Fruit fly (Drosophila melanogaster): ENCODE data around the gene rtet.

rtet gene

dm6 chr3R:21073707-21074106 is 34.5 kb upstream of the rtet start, which contains the start of gene dmrt93B:
TSS of gene dmrt93B (plus strand) at chr3R:21074007.
- TF ChIP-seq Nf-YB (GFP tag; optimal IDR thresholded peaks at IDR 0.05), result peak; percentile 7
- TF ChIP-seq CG1603 (tag; optimal IDR thresholded peaks at IDR 0.05), result no peak
- TF ChIP-seq seq (GFP tag; IDR thresholded peaks at IDR 0.05), result no peak
- TF ChIP-seq Atf-2 (GFP tag; optimal IDR thresholded peaks at IDR 0.05), result no peak
- no peak for TF ChIP-seq Hr39 (optimal IDR thresholded peaks at IDR 0.05)
- no peak for TF ChIP-seq Tbp (GFP tag; optimal IDR thresholded peaks at IDR 0.05)
- TF ChIP-seq CG10366 (GFP tag; IDR thresholded peaks at IDR 0.05), result no peak

DNA sequence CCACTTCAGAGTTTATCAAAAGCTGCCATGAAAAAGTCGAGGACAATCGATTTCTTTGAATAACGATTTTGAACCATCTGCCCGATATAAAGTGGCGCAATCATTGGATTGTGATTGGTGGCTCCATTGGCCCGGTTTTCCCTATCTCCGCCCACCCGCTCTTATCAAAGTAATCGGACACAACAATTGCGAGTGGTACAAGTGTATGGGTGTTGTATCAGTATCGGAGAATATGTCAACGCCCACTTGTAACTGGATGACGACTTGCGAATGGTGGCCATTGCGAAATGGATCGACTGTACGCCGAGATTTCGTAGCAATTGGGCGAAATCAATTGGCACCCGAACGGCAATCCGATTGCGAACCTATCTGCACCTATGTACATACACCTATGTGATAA is 30.7 kb upstream of the rtet start:
- TF ChIP-seq salm (tag; optimal IDR thresholded peaks at IDR 0.05) (no peak), Nf-YC (tag; optimal IDR thresholded peaks at IDR 0.05) (peak; percentile 92), lilli (GFP tag; optimal IDR thresholded peaks at IDR 0.05) (no peak), Nf-YB (GFP tag; optimal IDR thresholded peaks at IDR 0.05) (peak; percentile 89), mirr (GFP tag; optimal IDR thresholded peaks at IDR 0.05) (peak; percentile 13), dmrt11E (tag; optimal IDR thresholded peaks at IDR 0.05) (no peak), Meics (GFP tag; optimal IDR thresholded peaks at IDR 0.05) (no peak), CG11398 (GFP tag; optimal IDR thresholded peaks at IDR 0.05) (no peak), CG9609 (GFP tag; optimal IDR thresholded peaks at IDR 0.05) (no peak), Kr (GFP tag; optimal IDR thresholded peaks at IDR 0.05) (no peak), kni (GFP tag; optimal IDR thresholded peaks at IDR 0.05) (no peak), Usf (GFP tag; optimal IDR thresholded peaks at IDR 0.05) (no peak), CG4707 (GFP tag; optimal IDR thresholded peaks at IDR 0.05) (no peak), CG14014 (GFP tag; IDR thresholded peaks at IDR 0.05) (no peak), Ets65A (GFP tag) (peak; percentile 23), CG10654 (GFP tag; optimal IDR thresholded peaks at IDR 0.05) (no peak), cg (GFP tag; optimal IDR thresholded peaks at IDR 0.05) (peak; percentile 1), otp (GFP tag; IDR thresholded peaks at IDR 0.05) (no peak), CG10979 (tag; optimal IDR thresholded peaks at IDR 0.05) (no peak), GATAe (GFP tag; conservative IDR thresholded peaks at IDR 0.05) (peak; percentile 57; the same call in 1 of the 2 replicates), Hey (tag; optimal IDR thresholded peaks at IDR 0.05) (no peak), Hr78 (GFP tag; optimal IDR thresholded peaks at IDR 0.05) (no peak)

- no peak for TF ChIP-seq C15 (GFP tag; IDR thresholded peaks at IDR 0.05)
- peak; percentile 99 for TF ChIP-seq grn (GFP tag; optimal IDR thresholded peaks at IDR 0.05)
- no peak for TF ChIP-seq Xrp1 (GFP tag; IDR thresholded peaks at IDR 0.05)
- no peak for TF ChIP-seq Doc3 (GFP tag; IDR thresholded peaks at IDR 0.05; ENCODE audit: partially characterized antibody)
- TF ChIP-seq CG5180 (GFP tag; optimal IDR thresholded peaks at IDR 0.05), result no peak
- no peak for TF ChIP-seq CG7357 (GFP tag; IDR thresholded peaks at IDR 0.05)
- TF ChIP-seq dan (GFP tag; IDR thresholded peaks at IDR 0.05), result no peak
- no peak for TF ChIP-seq CG1647 (GFP tag; optimal IDR thresholded peaks at IDR 0.05)
- TF ChIP-seq CG32767 (GFP tag; IDR thresholded peaks at IDR 0.05), result no peak
- TF ChIP-seq mirr (GFP tag; optimal IDR thresholded peaks at IDR 0.05), result peak; percentile 90
- TF ChIP-seq sd (tag; optimal IDR thresholded peaks at IDR 0.05), result peak; percentile 92
- peak; percentile 11 for TF ChIP-seq cwo (GFP tag; optimal IDR thresholded peaks at IDR 0.05)
- peak; percentile 100 for TF ChIP-seq exex (tag; optimal IDR thresholded peaks at IDR 0.05)
- no peak for TF ChIP-seq ro (GFP tag; IDR thresholded peaks at IDR 0.05)
- TF ChIP-seq CG18599 (GFP tag; optimal IDR thresholded peaks at IDR 0.05), result peak; percentile 11
- TF ChIP-seq HmgZ (tag; optimal IDR thresholded peaks at IDR 0.05), result peak; percentile 53
- peak; percentile 84 for TF ChIP-seq CG34376 (GFP tag; optimal IDR thresholded peaks at IDR 0.05)
- no peak for TF ChIP-seq tio (GFP tag; optimal IDR thresholded peaks at IDR 0.05)
- peak; percentile 40; the same call in 1 of the 2 replicates for TF ChIP-seq GATAe (GFP tag; conservative IDR thresholded peaks at IDR 0.05)
- TF ChIP-seq vnd (GFP tag; IDR thresholded peaks at IDR 0.05; ENCODE audit: partially characterized antibody), result peak; percentile 55; the same call in 2 of the 3 replicates
- TF ChIP-seq sug (tag; optimal IDR thresholded peaks at IDR 0.05), result peak; percentile 81
- no peak for TF ChIP-seq CG33557 (GFP tag; optimal IDR thresholded peaks at IDR 0.05)
- peak; percentile 94 for TF ChIP-seq CG12769 (tag; optimal IDR thresholded peaks at IDR 0.05)
- TF ChIP-seq Usf (GFP tag; optimal IDR thresholded peaks at IDR 0.05), result no peak
These were observed 30.0 kb upstream of the rtet start for dm6 chr3R:21078211-21078610.
